Fruit fly (Drosophila melanogaster) whole organism, pupa: ENCODE measurements around the gene CG43345.

Source experiments
- CG10348 ChIP-seq: fragments of 200-800 bp; sonication (Bioruptor generic); IDR thresholded peaks from 2 replicates; pipeline ENCODE4 v1.3.6; 2022; ENCODE audit warnings: missing biosample characterization, missing genetic modification characterization
- CG13204 ChIP-seq: fragments of 200-800 bp; sonication (Bioruptor generic); optimal IDR thresholded peaks from 2 replicates; lab custom pipeline; 2018; ENCODE audit warnings: missing biosample characterization, mild to moderate bottlenecking, missing genetic modification characterization, moderate library complexity
- CG14655 ChIP-seq: fragments of 200-800 bp; sonication (Bioruptor generic); optimal IDR thresholded peaks from 3 replicates; lab custom pipeline; 2017; ENCODE audit warnings: mild to moderate bottlenecking, missing biosample characterization, missing genetic modification reagents, missing genetic modification characterization
- CG15710 ChIP-seq: fragments of 200-800 bp; sonication (Bioruptor generic); optimal IDR thresholded peaks from 2 replicates; lab custom pipeline; 2018; ENCODE audit warnings: missing biosample characterization, mild to moderate bottlenecking, missing genetic modification characterization, moderate library complexity
- CG32121 ChIP-seq: fragments of 200-800 bp; sonication (Bioruptor generic); IDR thresholded peaks from 2 replicates; pipeline ENCODE4 v1.3.6; 2022; ENCODE audit warnings: missing biosample characterization, missing genetic modification characterization
- CG8159 ChIP-seq: fragments of 200-800 bp; sonication (Bioruptor generic); optimal IDR thresholded peaks from 3 replicates; lab custom pipeline; 2018; ENCODE audit warnings: missing biosample characterization, mild to moderate bottlenecking, missing genetic modification characterization, moderate library complexity
- CG8301 ChIP-seq: fragments of 200-800 bp; sonication (Bioruptor generic); optimal IDR thresholded peaks from 2 replicates; lab custom pipeline; 2018; ENCODE audit warnings: missing biosample characterization, mild to moderate bottlenecking, missing genetic modification characterization
- CG9948 ChIP-seq: fragments of 200-800 bp; sonication (Bioruptor generic); optimal IDR thresholded peaks from 2 replicates; lab custom pipeline; 2018; ENCODE audit warnings: missing biosample characterization, mild to moderate bottlenecking, missing genetic modification characterization, moderate library complexity
- D1 ChIP-seq: fragments of 200-800 bp; sonication (Bioruptor generic); optimal IDR thresholded peaks from 2 replicates; lab custom pipeline; 2018; ENCODE audit warnings: missing biosample characterization, mild to moderate bottlenecking, missing genetic modification characterization, moderate library complexity
- EcR ChIP-seq: fragments of 200-800 bp; sonication (Bioruptor generic); optimal IDR thresholded peaks from 3 replicates; lab custom pipeline; 2019; ENCODE audit warnings: missing biosample characterization, missing genetic modification characterization, mild to moderate bottlenecking, moderate library complexity, missing genetic modification reagents
- Ets98B ChIP-seq: fragments of 200-800 bp; sonication (Bioruptor generic); IDR thresholded peaks from 2 replicates; pipeline ENCODE4 v1.3.6; 2022; ENCODE audit warnings: missing biosample characterization, missing genetic modification characterization
- Pif1B ChIP-seq: fragments of 200-800 bp; sonication (Bioruptor generic); optimal IDR thresholded peaks from 3 replicates; lab custom pipeline; 2016; ENCODE audit warnings: missing biosample characterization, missing genetic modification characterization
- Snoo ChIP-seq: fragments of 200-800 bp; sonication (Bioruptor generic); optimal IDR thresholded peaks from 3 replicates; lab custom pipeline; 2017; ENCODE audit warnings: missing biosample characterization, mild to moderate bottlenecking, missing genetic modification characterization, inconsistent platforms

- TF ChIP-seq CG9948 (tag; lab: Kevin White, UChicago) (no peak), EcR (no peak), Pif1B (GFP tag; lab: Kevin White, UChicago) (no peak), CG10348 (no peak), CG15710 (tag; lab: Kevin White, UChicago) (peak; percentile 31), CG8301 (tag; lab: Kevin White, UChicago) (no peak), CG14655 (GFP tag; lab: Kevin White, UChicago) (no peak), Ets98B (GFP tag; lab: Robert Waterston, UW) (no peak; the same call in 1 of the 2 replicates), CG32121 (GFP tag; lab: Robert Waterston, UW) (no peak), CG8159 (tag; lab: Kevin White, UChicago) (no peak), D1 (tag; lab: Kevin White, UChicago) (no peak), CG13204 (GFP tag; lab: Kevin White, UChicago) (no peak), Snoo (tag; lab: Kevin White, UChicago) (peak; percentile 32)
Observed at dm6 chr2L:21149053-21149452, 19.3 kb downstream of the CG43345 start.
